Worm (Caenorhabditis elegans): ENCODE data around the gene srh-209.

DNA sequence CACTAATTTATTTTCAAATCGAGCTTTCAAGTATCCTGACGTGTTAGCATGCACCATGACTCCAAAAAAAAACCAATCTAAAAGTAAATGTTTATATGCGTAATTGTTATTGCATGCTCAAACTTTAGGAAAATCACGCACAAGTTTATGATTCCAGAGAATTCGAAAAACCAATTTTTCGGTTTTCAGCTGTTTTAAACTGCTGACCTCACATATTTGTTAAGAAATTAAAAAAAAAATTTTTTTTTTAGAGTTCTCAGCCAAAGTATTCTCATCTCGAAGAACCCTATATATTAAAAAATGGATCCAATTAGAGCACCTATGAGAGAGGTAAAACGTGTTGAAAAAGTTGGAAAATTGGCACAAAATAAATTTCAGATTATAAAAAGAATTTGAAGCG, 30.5 kb downstream of the srh-209 start, which contains the start of gene Y51A2B.2:
- TF ChIP-seq klf-2 (GFP tag; conservative IDR thresholded peaks at IDR 0.05) (no peak), T22C8.4 (GFP tag; IDR thresholded peaks at IDR 0.05) (no peak), med-1 (GFP tag; optimal IDR thresholded peaks at IDR 0.05; ENCODE audit: insufficient read depth) (no peak), ztf-29 (GFP tag; IDR thresholded peaks at IDR 0.05) (no peak), tab-1 (GFP tag; IDR thresholded peaks at IDR 0.05) (no peak), ref-1 (GFP tag; conservative IDR thresholded peaks at IDR 0.05) (no peak)
